Fruit fly (Drosophila melanogaster): ENCODE results near the gene grp.

grp gene

DNA sequence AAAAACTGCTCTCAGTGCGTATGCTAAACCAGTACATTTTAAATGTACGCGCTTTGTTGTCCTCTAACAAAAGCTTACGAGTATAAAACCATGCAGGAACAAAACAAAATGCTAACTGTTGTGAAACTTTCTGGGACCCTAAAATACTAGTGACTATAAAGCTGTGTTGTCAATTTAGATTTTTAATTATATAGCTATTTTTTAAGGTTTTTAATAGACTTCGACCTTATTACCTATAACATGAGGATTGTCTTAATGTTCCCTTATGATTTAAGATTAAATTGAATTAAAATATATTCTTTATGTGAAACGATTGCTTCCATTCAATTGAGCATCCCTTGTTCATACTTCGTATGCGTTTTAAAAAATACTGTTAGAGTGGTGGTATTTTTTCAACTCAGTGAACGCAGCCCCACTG, 23.2 kb upstream of the grp start (continued):
- no peak for TF ChIP-seq sna (GFP tag; IDR thresholded peaks at IDR 0.05; ENCODE audit: partially characterized antibody)
- peak; percentile 78 for TF ChIP-seq CG31441 (GFP tag; IDR thresholded peaks at IDR 0.05)
- peak; percentile 51 for TF ChIP-seq gt (GFP tag; IDR thresholded peaks at IDR 0.05)
- TF ChIP-seq Nf-YA (GFP tag; IDR thresholded peaks at IDR 0.05): no peak
- peak; percentile 5 for TF ChIP-seq da (GFP tag; optimal IDR thresholded peaks at IDR 0.05)
- no peak for TF ChIP-seq CG17802 (tag; optimal IDR thresholded peaks at IDR 0.05)
- peak; percentile 41 for TF ChIP-seq tin (GFP tag; optimal IDR thresholded peaks at IDR 0.05)
- no peak for TF ChIP-seq CG7987 (GFP tag; optimal IDR thresholded peaks at IDR 0.05)
- TF ChIP-seq Sin3A (optimal IDR thresholded peaks at IDR 0.05): peak; percentile 13
- no peak for TF ChIP-seq CG10274 (GFP tag; optimal IDR thresholded peaks at IDR 0.05)
- peak; percentile 19 for TF ChIP-seq CG13624 (GFP tag; optimal IDR thresholded peaks at IDR 0.05)
- no peak for TF ChIP-seq sima (GFP tag; optimal IDR thresholded peaks at IDR 0.05)
- TF ChIP-seq jing (GFP tag; optimal IDR thresholded peaks at IDR 0.05): no peak
- no peak for TF ChIP-seq CG17385 (GFP tag; optimal IDR thresholded peaks at IDR 0.05)
- no peak for TF ChIP-seq Dfd (GFP tag; optimal IDR thresholded peaks at IDR 0.05)
- TF ChIP-seq BEAF-32 (GFP tag; optimal IDR thresholded peaks at IDR 0.05): peak; percentile 46
- TF ChIP-seq CG13296 (GFP tag; optimal IDR thresholded peaks at IDR 0.05): no peak
- TF ChIP-seq D19A (tag; optimal IDR thresholded peaks at IDR 0.05): peak; percentile 53
- TF ChIP-seq Adf1 (GFP tag; IDR thresholded peaks at IDR 0.05): peak; percentile 19; the same call in 1 of the 2 replicates
- TF ChIP-seq h (optimal IDR thresholded peaks at IDR 0.05): no peak
- no peak for TF ChIP-seq hkb (optimal IDR thresholded peaks at IDR 0.05)
- peak; percentile 76 for TF ChIP-seq hkb (GFP tag; IDR thresholded peaks at IDR 0.05)
- no peak for TF ChIP-seq pfk (GFP tag; optimal IDR thresholded peaks at IDR 0.05)
- TF ChIP-seq klu (GFP tag; IDR thresholded peaks at IDR 0.05): peak; percentile 61; the same call in 1 of the 2 replicates
- peak; percentile 24 for TF ChIP-seq CG1603 (tag; optimal IDR thresholded peaks at IDR 0.05)
- TF ChIP-seq CG7963 (GFP tag; IDR thresholded peaks at IDR 0.05; ENCODE audit: partially characterized antibody): no peak
- TF ChIP-seq zf30C (GFP tag; optimal IDR thresholded peaks at IDR 0.05): no peak

DNA sequence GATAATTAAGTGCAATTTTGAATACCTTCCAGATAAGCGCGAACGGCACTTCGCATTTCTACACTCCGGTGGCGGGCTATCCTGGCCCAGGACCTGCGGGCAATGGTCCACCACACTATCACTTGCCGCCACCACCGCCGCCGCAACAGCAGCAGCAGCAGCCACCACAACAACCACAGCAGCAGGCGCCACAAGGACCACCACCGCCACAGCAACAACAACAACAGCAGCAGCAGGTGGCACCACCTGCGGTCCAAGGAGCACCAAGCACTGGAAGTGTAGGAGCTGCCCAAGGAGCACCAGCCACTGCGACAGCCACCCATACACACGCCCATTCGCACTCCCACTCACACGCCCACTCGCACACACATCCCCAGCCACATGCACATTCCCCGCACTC, 22.4 kb upstream of the grp start:
- TF ChIP-seq CG15479 (GFP tag; optimal IDR thresholded peaks at IDR 0.05) (no peak), Sry-β (GFP tag; optimal IDR thresholded peaks at IDR 0.05) (no peak), ken (GFP tag; IDR thresholded peaks at IDR 0.05) (no peak), Hmr (GFP tag; optimal IDR thresholded peaks at IDR 0.05) (no peak), sr (GFP tag; IDR thresholded peaks at IDR 0.05) (0 out of 3 replicates have a peak, but pooled peaks have one; percentile 24), CG8388 (GFP tag; optimal IDR thresholded peaks at IDR 0.05) (no peak), CG2199 (GFP tag; IDR thresholded peaks at IDR 0.05) (0 out of 3 replicates have a peak, but pooled peaks have one; percentile 8), Gug (GFP tag; IDR thresholded peaks at IDR 0.05) (no peak), CG34422 (GFP tag; IDR thresholded peaks at IDR 0.05) (no peak), MESR4 (GFP tag; optimal IDR thresholded peaks at IDR 0.05) (no peak), Ets65A (GFP tag) (peak; percentile 88), CG4360 (GFP tag; IDR thresholded peaks at IDR 0.05) (peak; percentile 48), CG9727 (GFP tag; optimal IDR thresholded peaks at IDR 0.05) (no peak), Dfd (GFP tag; optimal IDR thresholded peaks at IDR 0.05) (peak in 1 of 2 experiments; percentile 88), crc (GFP tag; optimal IDR thresholded peaks at IDR 0.05) (no peak), bbx (GFP tag; IDR thresholded peaks at IDR 0.05; ENCODE audit: partially characterized antibody) (no peak), Med (GFP tag) (peak; percentile 33), BtbVII (GFP tag; optimal IDR thresholded peaks at IDR 0.05) (no peak), Hr51 (GFP tag; optimal IDR thresholded peaks at IDR 0.05) (no peak), Elba2 (GFP tag; optimal IDR thresholded peaks at IDR 0.05) (no peak), CG14667 (GFP tag; IDR thresholded peaks at IDR 0.05) (no peak), Oaz (GFP tag; IDR thresholded peaks at IDR 0.05) (no peak), run (tag; optimal IDR thresholded peaks at IDR 0.05) (no peak)
